Fruit fly (Drosophila melanogaster) whole organism, prepupa: ENCODE data around the gene nyo.
A peak's percentile ranks its signal among the peaks of the same experiment; 100 is the strongest.

Experiments used
- CG10631 ChIP-seq: fragments of 200-800 bp; sonication (Bioruptor generic); optimal IDR thresholded peaks from 2 replicates; lab custom pipeline; 2016; ENCODE audit warnings: missing biosample characterization, missing genetic modification characterization
- CG11294 ChIP-seq: fragments of 200-800 bp; sonication (Bioruptor generic); IDR thresholded peaks from 2 replicates; pipeline ENCODE4 v1.3.6; 2022; ENCODE audit warnings: missing biosample characterization, missing genetic modification characterization
- CG11902 ChIP-seq: fragments of 200-800 bp; sonication (Bioruptor generic); optimal IDR thresholded peaks from 3 replicates; lab custom pipeline; 2016; ENCODE audit warnings: missing biosample characterization, missing genetic modification characterization
- CG1621 ChIP-seq: fragments of 200-800 bp; sonication (Bioruptor generic); optimal IDR thresholded peaks from 3 replicates; lab custom pipeline; 2018; ENCODE audit warnings: missing biosample characterization, mild to moderate bottlenecking, missing genetic modification characterization
- CG6276 ChIP-seq: fragments of 200-800 bp; sonication (Bioruptor generic); optimal IDR thresholded peaks from 2 replicates; lab custom pipeline; 2017; ENCODE audit warnings: missing biosample characterization, mild to moderate bottlenecking, missing genetic modification characterization
- CG6854 ChIP-seq: fragments of 200-800 bp; sonication (Bioruptor generic); optimal IDR thresholded peaks from 2 replicates; lab custom pipeline; 2017; ENCODE audit warnings: missing biosample characterization, mild to moderate bottlenecking, missing genetic modification characterization
- CG8319 ChIP-seq: fragments of 200-800 bp; sonication (Bioruptor generic); optimal IDR thresholded peaks from 3 replicates; lab custom pipeline; 2016; ENCODE audit warnings: missing biosample characterization, missing genetic modification characterization
- Eip93F ChIP-seq: fragments of 200-800 bp; sonication (Bioruptor generic); optimal IDR thresholded peaks from 2 replicates; lab custom pipeline; 2016; ENCODE audit warnings: missing biosample characterization, mild to moderate bottlenecking, missing genetic modification characterization
- Hr39 ChIP-seq: fragments of 200-800 bp; sonication (Bioruptor generic); optimal IDR thresholded peaks from 2 replicates; lab custom pipeline; 2016; ENCODE audit warnings: missing biosample characterization, missing genetic modification characterization
- OdsH ChIP-seq: fragments of 200-800 bp; sonication (Bioruptor generic); optimal IDR thresholded peaks from 3 replicates; lab custom pipeline; 2016; ENCODE audit warnings: missing biosample characterization, missing genetic modification characterization
- Smox ChIP-seq: fragments of 200-800 bp; sonication (Bioruptor generic); optimal IDR thresholded peaks from 3 replicates; lab custom pipeline; 2016; ENCODE audit warnings: missing biosample characterization, missing genetic modification characterization
- Sox102F ChIP-seq: fragments of 200-800 bp; sonication (Bioruptor generic); optimal IDR thresholded peaks from 2 replicates; lab custom pipeline; 2016; ENCODE audit warnings: missing biosample characterization, mild to moderate bottlenecking, missing genetic modification characterization
- achi ChIP-seq: fragments of 200-800 bp; sonication (Bioruptor generic); optimal IDR thresholded peaks from 3 replicates; lab custom pipeline; 2016; ENCODE audit warnings: missing biosample characterization, missing genetic modification characterization
- net ChIP-seq: fragments of 200-800 bp; sonication (Bioruptor generic); optimal IDR thresholded peaks from 3 replicates; lab custom pipeline; 2016; ENCODE audit warnings: missing biosample characterization, missing genetic modification characterization

DNA sequence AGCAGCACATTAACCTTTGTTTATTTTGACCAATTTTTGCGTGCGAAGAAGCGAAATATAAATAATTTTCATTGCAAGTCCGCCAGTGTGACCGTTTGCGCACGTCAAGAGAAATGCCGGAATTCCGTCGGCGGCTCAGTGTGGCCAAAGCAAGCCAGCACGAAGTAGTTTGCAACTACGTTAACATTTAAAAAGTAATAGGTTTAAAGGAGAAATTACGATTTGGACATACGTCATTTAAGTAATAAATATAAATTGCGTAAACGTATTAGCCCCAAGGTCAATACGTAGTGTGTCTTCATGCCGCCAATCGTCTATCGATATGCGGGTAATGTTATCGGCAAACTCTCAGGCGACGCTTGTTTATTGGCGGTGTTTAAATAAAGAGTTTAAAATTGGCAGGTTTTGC, 37.8 kb downstream of the nyo start, which contains the start of the genes pygo and rod:
- no peak for TF ChIP-seq CG11294 (GFP tag; lab: Robert Waterston, UW)
- no peak for TF ChIP-seq CG8319 (GFP tag; lab: Kevin White, UChicago)
- TF ChIP-seq net (GFP tag; lab: Kevin White, UChicago): no peak
- no peak for TF ChIP-seq CG6276 (GFP tag; lab: Kevin White, UChicago)
- TF ChIP-seq Eip93F (GFP tag; lab: Kevin White, UChicago): no peak
- no peak for TF ChIP-seq CG10631
- TF ChIP-seq CG6854: no peak
- TF ChIP-seq CG11902 (GFP tag; lab: Kevin White, UChicago): no peak
- TF ChIP-seq Sox102F: no peak
- TF ChIP-seq CG1621 (tag; lab: Kevin White, UChicago): peak; percentile 40
- TF ChIP-seq OdsH (GFP tag; lab: Kevin White, UChicago): no peak
- no peak for TF ChIP-seq achi (GFP tag; lab: Kevin White, UChicago)
- TF ChIP-seq Smox: no peak
- TF ChIP-seq Hr39 (GFP tag; lab: Kevin White, UChicago): no peak
